Worm (Caenorhabditis elegans) whole organism, L1 larva: ENCODE data around the gene flp-10.

Source experiments
- alr-1 ChIP-seq: fragments of 200-800 bp; sonication (Bioruptor generic); optimal IDR thresholded peaks from 2 replicates; lab custom pipeline; 2018; ENCODE audit warnings: borderline replicate concordance, mild to moderate bottlenecking, missing genetic modification characterization, missing compliant biosample characterization
- egl-27 ChIP-seq, 2 experiments: fragments of 150-350 bp in 1 of 2; sonication (generic microtip); optimal IDR thresholded peaks; 3 replicates each; lab custom pipeline; 2017 to 2018; ENCODE audit warnings: missing biosample characterization in 2 of 2, missing genetic modification characterization in 2 of 2, missing genetic modification reagents in 2 of 2
- lin-14 ChIP-seq: fragments of 200-800 bp; sonication (Bioruptor generic); optimal IDR thresholded peaks from 2 replicates; lab custom pipeline; 2018; ENCODE audit warnings: mild to moderate bottlenecking, missing genetic modification characterization, moderate library complexity, missing compliant biosample characterization
- mef-2 ChIP-seq: fragments of 150-350 bp; optimal IDR thresholded peaks from 2 replicates; lab custom pipeline; 2014; ENCODE audit warnings: missing biosample characterization, missing genetic modification characterization

The flp-10 gene

DNA sequence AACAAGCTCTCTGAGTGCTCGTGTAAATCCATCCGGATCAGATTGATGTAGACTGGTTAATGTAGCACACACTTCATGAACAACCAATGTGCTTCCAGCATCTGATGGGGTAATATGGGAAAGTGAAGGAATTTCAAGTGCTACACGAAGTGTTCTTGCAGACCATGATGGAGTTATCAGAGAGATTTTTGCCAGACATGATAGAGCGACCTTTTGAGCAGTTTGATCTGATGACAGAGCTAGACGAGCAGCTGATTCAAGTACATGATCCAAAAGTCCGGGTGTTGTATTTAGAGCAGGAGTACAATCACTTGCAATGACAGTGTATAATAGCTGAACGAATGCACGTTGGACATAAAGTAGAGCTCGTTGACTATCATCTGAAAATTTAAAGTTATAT is 49.2 kb downstream of the flp-10 start:
- TF ChIP-seq egl-27 (tag; optimal IDR thresholded peaks at IDR 0.05; lab: Kevin White, UChicago): no peak
- TF ChIP-seq lin-14 (GFP tag; lab: Kevin White, UChicago): no peak
- TF ChIP-seq alr-1: no peak
- no peak for TF ChIP-seq mef-2 (tag; lab: Kevin White, UChicago)
